Worm (Caenorhabditis elegans) whole organism, young adult: ENCODE data around the gene ears-2.
A peak's percentile ranks its signal among the peaks of the same experiment; 100 is the strongest.

Experiments used
- B0019.2 ChIP-seq: fragments of 200-800 bp; sonication (Bioruptor generic); conservative IDR thresholded peaks from 2 replicates; pipeline ENCODE4 v1.3.6; 2022; ENCODE audit warnings: missing genetic modification reagents, missing genetic modification characterization, missing compliant biosample characterization
- B0336.3 ChIP-seq: fragments of 200-800 bp; sonication (Bioruptor generic); IDR thresholded peaks from 2 replicates; pipeline ENCODE4 v1.3.6; 2022; ENCODE audit warnings: missing genetic modification characterization, missing compliant biosample characterization
- C17E4.6 ChIP-seq: fragments of 200-800 bp; sonication (Bioruptor generic); IDR thresholded peaks from 2 replicates; pipeline ENCODE4 v1.3.6; 2022; ENCODE audit warnings: missing genetic modification reagents, missing genetic modification characterization, missing compliant biosample characterization
- D2030.7 ChIP-seq: fragments of 200-800 bp; sonication (Bioruptor generic); IDR thresholded peaks from 2 replicates; pipeline ENCODE4 v1.3.6; 2022; ENCODE audit warnings: missing genetic modification reagents, missing genetic modification characterization, missing compliant biosample characterization
- F22D6.2 ChIP-seq: sonication (generic microtip); optimal IDR thresholded peaks from 2 replicates; lab custom pipeline; 2016; ENCODE audit warnings: mild to moderate bottlenecking, missing genetic modification characterization, missing compliant biosample characterization
- F39B2.1 ChIP-seq: fragments of 200-800 bp; sonication (Bioruptor generic); IDR thresholded peaks from 2 replicates; pipeline ENCODE4 v1.3.6; 2022; ENCODE audit warnings: missing genetic modification reagents, missing genetic modification characterization, missing compliant biosample characterization
- F49E8.2 ChIP-seq: sonication (generic microtip); optimal IDR thresholded peaks from 3 replicates; lab custom pipeline; 2017; ENCODE audit warnings: missing genetic modification characterization, mild to moderate bottlenecking, missing compliant biosample characterization, antibody characterized with exemption, moderate library complexity; ENCODE audit not compliant: insufficient read depth
- F52B5.7 ChIP-seq: sonication (generic microtip); optimal IDR thresholded peaks from 2 replicates; lab custom pipeline; 2016; ENCODE audit warnings: mild to moderate bottlenecking, missing genetic modification characterization, missing compliant biosample characterization
- F57A8.1 ChIP-seq: fragments of 200-800 bp; sonication (Bioruptor generic); optimal IDR thresholded peaks from 2 replicates; lab custom pipeline; 2018; ENCODE audit warnings: mild to moderate bottlenecking, missing genetic modification characterization, moderate library complexity, missing compliant biosample characterization
- T26A5.8 ChIP-seq: sonication (generic microtip); optimal IDR thresholded peaks from 2 replicates; lab custom pipeline; 2016; ENCODE audit warnings: missing genetic modification characterization, missing compliant biosample characterization
- Y67H2A.10 ChIP-seq: fragments of 200-800 bp; sonication (Bioruptor generic); conservative IDR thresholded peaks from 2 replicates; pipeline ENCODE4 v1.3.6; 2022; ENCODE audit warnings: missing genetic modification reagents, missing genetic modification characterization, missing compliant biosample characterization
- ZK185.1 ChIP-seq: sonication (generic microtip); optimal IDR thresholded peaks from 2 replicates; lab custom pipeline; 2016; ENCODE audit warnings: mild to moderate bottlenecking, missing genetic modification characterization, missing compliant biosample characterization; ENCODE audit not compliant: poor library complexity, severe bottlenecking
- akir-1 ChIP-seq: fragments of 200-800 bp; sonication (Bioruptor generic); optimal IDR thresholded peaks from 2 replicates; lab custom pipeline; 2018; ENCODE audit warnings: mild to moderate bottlenecking, missing genetic modification characterization, moderate library complexity, missing compliant biosample characterization
- attf-3 ChIP-seq: fragments of 200-800 bp; sonication (Bioruptor generic); conservative IDR thresholded peaks from 2 replicates; pipeline ENCODE4 v1.3.6; 2022; ENCODE audit warnings: missing genetic modification reagents, missing genetic modification characterization, missing compliant biosample characterization
- attf-6 ChIP-seq: fragments of 200-800 bp; sonication (Bioruptor generic); IDR thresholded peaks from 2 replicates; pipeline ENCODE4 v1.3.6; 2022; ENCODE audit warnings: missing genetic modification reagents, missing genetic modification characterization, missing compliant biosample characterization
- cebp-1 ChIP-seq, 2 experiments: fragments of 200-800 bp in 1 of 2; sonication (Bioruptor generic) in 1 of 2; sonication (generic microtip) in 1 of 2; IDR thresholded peaks in 1 of 2; optimal IDR thresholded peaks in 1 of 2; 2 replicates each; pipeline versions ENCODE4 v1.3.6 to Lab custom; 2017 to 2022; ENCODE audit warnings: missing compliant biosample characterization in 2 of 2, missing genetic modification characterization in 2 of 2, mild to moderate bottlenecking in 1 of 2, missing genetic modification reagents in 1 of 2, moderate library complexity in 1 of 2
- die-1 ChIP-seq: sonication (generic microtip); optimal IDR thresholded peaks from 2 replicates; lab custom pipeline; 2016; ENCODE audit warnings: missing genotype, mild to moderate bottlenecking, missing genetic modification characterization, missing compliant biosample characterization
- dox-1 ChIP-seq: fragments of 200-800 bp; sonication (Bioruptor generic); IDR thresholded peaks from 2 replicates; pipeline ENCODE4 v1.3.6; 2022; ENCODE audit warnings: missing genetic modification reagents, missing genetic modification characterization, missing compliant biosample characterization
- dpff-1 ChIP-seq: sonication (generic microtip); optimal IDR thresholded peaks from 2 replicates; lab custom pipeline; 2017; ENCODE audit warnings: mild to moderate bottlenecking, missing genetic modification characterization, missing compliant biosample characterization
- egl-18 ChIP-seq: fragments of 200-800 bp; sonication (Bioruptor generic); IDR thresholded peaks from 2 replicates; pipeline ENCODE4 v1.3.6; 2022; ENCODE audit warnings: missing genetic modification reagents, missing genetic modification characterization, missing compliant biosample characterization
- ets-4 ChIP-seq: fragments of 200-800 bp; sonication (Bioruptor generic); optimal IDR thresholded peaks from 2 replicates; lab custom pipeline; 2018; ENCODE audit warnings: mild to moderate bottlenecking, missing genetic modification characterization, missing compliant biosample characterization
- fkh-3 ChIP-seq: sonication (generic microtip); optimal IDR thresholded peaks from 2 replicates; lab custom pipeline; 2016; ENCODE audit warnings: mild to moderate bottlenecking, missing genetic modification characterization, missing compliant biosample characterization
- hlh-12 ChIP-seq: sonication (generic microtip); optimal IDR thresholded peaks from 2 replicates; lab custom pipeline; 2016; ENCODE audit warnings: missing genetic modification characterization, missing compliant biosample characterization
- hlh-26 ChIP-seq: fragments of 200-800 bp; sonication (Bioruptor generic); conservative IDR thresholded peaks from 2 replicates; pipeline ENCODE4 v1.3.6; 2022; ENCODE audit warnings: missing genetic modification reagents, missing genetic modification characterization, missing compliant biosample characterization
- let-526 ChIP-seq: fragments of 200-800 bp; sonication (Bioruptor generic); IDR thresholded peaks from 2 replicates; pipeline ENCODE4 v1.3.6; 2022; ENCODE audit warnings: missing genetic modification reagents, missing genetic modification characterization, missing compliant biosample characterization
- lin-35 ChIP-seq, 3 experiments: fragments of 150-350 bp in 2 of 3; sonication (generic microtip) in 1 of 3; optimal IDR thresholded peaks; 2 replicates each; lab custom pipeline; 2014 to 2018; ENCODE audit warnings: missing biosample characterization in 3 of 3, missing genetic modification characterization in 3 of 3, missing genetic modification reagents in 3 of 3
- lin-40 ChIP-seq: sonication (generic microtip); optimal IDR thresholded peaks from 2 replicates; lab custom pipeline; 2016; ENCODE audit warnings: missing genetic modification characterization, mild to moderate bottlenecking, missing compliant biosample characterization, missing genotype, missing genetic modification reagents
- lsy-27 ChIP-seq: sonication (generic microtip); optimal IDR thresholded peaks from 2 replicates; lab custom pipeline; 2017; ENCODE audit warnings: missing genetic modification characterization, mild to moderate bottlenecking, missing compliant biosample characterization, antibody characterized with exemption, missing genotype, borderline replicate concordance; ENCODE audit not compliant: insufficient read depth
- madf-6 ChIP-seq: fragments of 200-800 bp; sonication (Bioruptor generic); IDR thresholded peaks from 2 replicates; pipeline ENCODE4 v1.3.6; 2022; ENCODE audit warnings: missing genetic modification reagents, missing genetic modification characterization, missing compliant biosample characterization
- madf-8 ChIP-seq: fragments of 200-800 bp; sonication (Bioruptor generic); conservative IDR thresholded peaks from 2 replicates; pipeline ENCODE4 v1.3.6; 2022; ENCODE audit warnings: missing genetic modification reagents, missing genetic modification characterization, missing compliant biosample characterization
- mxl-1 ChIP-seq: sonication (generic microtip); optimal IDR thresholded peaks from 2 replicates; lab custom pipeline; 2016; ENCODE audit warnings: missing genetic modification characterization, missing compliant biosample characterization
- nhr-27 ChIP-seq: fragments of 200-800 bp; sonication (Bioruptor generic); optimal IDR thresholded peaks from 2 replicates; lab custom pipeline; 2018; ENCODE audit warnings: mild to moderate bottlenecking, missing genetic modification characterization, moderate library complexity, missing compliant biosample characterization
- nhr-80 ChIP-seq: sonication (generic microtip); optimal IDR thresholded peaks from 2 replicates; lab custom pipeline; 2016; ENCODE audit warnings: missing genetic modification characterization, missing compliant biosample characterization
- pha-4 ChIP-seq: fragments of 150-350 bp; sonication (generic microtip); optimal IDR thresholded peaks from 2 replicates; lab custom pipeline; 2014; ENCODE audit warnings: missing biosample characterization, missing genetic modification reagents, missing genetic modification characterization
- rpc-1 ChIP-seq, 2 experiments: fragments of 150-350 bp in 1 of 2; sonication (generic microtip) in 1 of 2; optimal IDR thresholded peaks; 2 replicates each; lab custom pipeline; 2014 to 2018; ENCODE audit warnings: missing biosample characterization in 1 of 2, missing genetic modification characterization in 1 of 2, missing genetic modification reagents in 1 of 2, missing genotype in 1 of 2
- sdz-38 ChIP-seq: sonication (generic microtip); optimal IDR thresholded peaks from 2 replicates; lab custom pipeline; 2016; ENCODE audit warnings: missing genotype, missing genetic modification characterization, missing compliant biosample characterization
- sea-2 ChIP-seq: fragments of 200-800 bp; sonication (Bioruptor generic); IDR thresholded peaks from 2 replicates; pipeline ENCODE4 v1.3.6; 2022; ENCODE audit warnings: missing genetic modification characterization, missing compliant biosample characterization
- tbp1 ChIP-seq: fragments of 200-800 bp; sonication (Bioruptor generic); optimal IDR thresholded peaks from 2 replicates; lab custom pipeline; 2018; ENCODE audit warnings: mild to moderate bottlenecking, missing genetic modification characterization, missing compliant biosample characterization
- zfh-2 ChIP-seq: fragments of 200-800 bp; sonication (Bioruptor generic); conservative IDR thresholded peaks from 2 replicates; pipeline ENCODE4 v1.3.6; 2022; ENCODE audit warnings: missing genetic modification reagents, missing genetic modification characterization, missing compliant biosample characterization
- ztf-22 ChIP-seq: fragments of 200-800 bp; sonication (Bioruptor generic); optimal IDR thresholded peaks from 2 replicates; lab custom pipeline; 2018; ENCODE audit warnings: mild to moderate bottlenecking, missing genetic modification characterization, moderate library complexity, missing compliant biosample characterization
- ztf-26 ChIP-seq: sonication (generic microtip); optimal IDR thresholded peaks from 2 replicates; lab custom pipeline; 2017; ENCODE audit warnings: missing genetic modification characterization, missing compliant biosample characterization

The ears-2 gene

DNA sequence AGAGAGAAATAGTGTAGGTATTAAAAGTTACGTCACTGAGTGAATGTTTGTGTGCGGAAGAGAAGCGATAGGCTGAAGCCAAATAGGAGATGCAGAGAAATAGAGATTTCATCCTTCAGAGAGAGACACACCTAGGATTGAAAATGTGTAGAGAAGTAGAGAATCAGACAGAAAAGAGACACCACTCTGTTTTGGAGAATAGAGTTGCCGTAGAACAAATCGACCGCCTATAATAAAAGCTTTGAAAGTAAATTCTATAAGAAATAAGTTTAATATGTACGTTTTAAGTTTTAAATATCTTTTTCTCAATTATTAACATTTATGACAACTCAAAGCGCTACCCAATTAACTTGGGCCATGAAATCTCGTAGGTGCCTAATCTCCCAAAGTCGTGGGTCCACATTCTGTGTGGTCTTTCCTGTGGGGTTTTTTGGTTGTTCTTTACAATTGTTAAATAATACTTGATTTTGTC lies 20.2 kb upstream of the ears-2 start, which contains the start of gene T07A9.12 (continued):
- TF ChIP-seq zfh-2 (GFP tag; lab: Robert Waterston, UW) (no peak), F22D6.2 (tag; lab: Kevin White, UChicago) (no peak), F49E8.2 (no peak), ztf-22 (GFP tag; lab: Kevin White, UChicago) (no peak), F39B2.1 (GFP tag; lab: Robert Waterston, UW) (no peak), pha-4 (tag; lab: Kevin White, UChicago) (no peak), hlh-26 (GFP tag; lab: Robert Waterston, UW) (no peak), B0019.2 (GFP tag; lab: Robert Waterston, UW) (no peak), sea-2 (GFP tag; lab: Robert Waterston, UW) (no peak), dox-1 (no peak), B0336.3 (GFP tag; lab: Robert Waterston, UW) (no peak), Y67H2A.10 (GFP tag; lab: Robert Waterston, UW) (no peak), cebp-1 (GFP tag; IDR thresholded peaks at IDR 0.05; lab: Robert Waterston, UW) (no peak), cebp-1 (tag; optimal IDR thresholded peaks at IDR 0.05; lab: Kevin White, UChicago) (peak; percentile 67)

- TF ChIP-seq ztf-26 (tag; lab: Kevin White, UChicago): no peak
- TF ChIP-seq lsy-27 (tag; lab: Kevin White, UChicago): no peak
- no peak for TF ChIP-seq lin-35 (GFP tag; optimal IDR thresholded peaks at IDR 0.05; lab: Kevin White, UChicago)
- TF ChIP-seq tbp1: no peak
- no peak for TF ChIP-seq dpff-1 (tag; lab: Kevin White, UChicago)
- TF ChIP-seq die-1 (tag; lab: Kevin White, UChicago): no peak
- TF ChIP-seq F57A8.1 (GFP tag; lab: Kevin White, UChicago): no peak
- TF ChIP-seq C17E4.6 (GFP tag; lab: Robert Waterston, UW): no peak
- TF ChIP-seq madf-6 (GFP tag; lab: Robert Waterston, UW): no peak
- TF ChIP-seq let-526 (GFP tag; lab: Robert Waterston, UW): no peak
- TF ChIP-seq sdz-38 (tag; lab: Kevin White, UChicago): no peak
- TF ChIP-seq ets-4 (GFP tag; lab: Kevin White, UChicago): no peak
- no peak for TF ChIP-seq attf-3 (GFP tag; lab: Robert Waterston, UW)
- TF ChIP-seq ZK185.1 (tag; lab: Kevin White, UChicago): no peak
- no peak for TF ChIP-seq F49E8.2
- no peak for TF ChIP-seq hlh-12
- TF ChIP-seq egl-18 (GFP tag; lab: Robert Waterston, UW): no peak
- TF ChIP-seq F52B5.7 (tag; lab: Kevin White, UChicago): no peak
These were observed 19.7 kb upstream of the ears-2 start, which contains the start of gene kgb-1 for ce11 chrIV:409935-410334. Gene kgb-1, minus strand, starts transcription at chrIV:410035.

- TF ChIP-seq mxl-1 (no peak), nhr-80 (tag; lab: Kevin White, UChicago) (peak; percentile 19)
These were observed 18.6 kb upstream of the ears-2 start for ce11 chrIV:408892-409291.

DNA sequence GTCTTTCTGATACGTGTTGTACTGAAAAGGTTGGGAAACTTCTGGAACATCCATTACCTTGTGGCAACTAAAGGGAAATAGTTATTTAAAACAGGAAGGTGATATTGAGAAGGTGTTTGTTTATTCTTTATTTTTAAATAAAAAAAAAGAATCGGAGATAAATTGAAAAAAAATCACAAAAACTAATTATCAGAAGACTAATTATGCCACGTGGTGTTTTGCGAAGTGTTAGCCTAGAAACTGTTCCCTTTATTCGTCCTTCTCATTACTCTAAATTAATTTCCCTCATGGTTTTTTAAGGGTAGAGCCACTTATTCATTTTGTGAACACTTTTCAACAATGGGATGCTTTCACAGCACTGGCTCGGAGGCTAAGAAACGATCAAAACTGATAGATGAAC lies 11.1 kb upstream of the ears-2 start, which contains the start of gene gpa-4:
Gene gpa-4, plus strand, starts transcription at position 301 of the 400 bp plus-strand sequence.
- no peak for TF ChIP-seq nhr-27
- no peak for TF ChIP-seq attf-6
- no peak for TF ChIP-seq rpc-1 (optimal IDR thresholded peaks at IDR 0.05; lab: Kevin White, UChicago)
- TF ChIP-seq rpc-1 (tag; optimal IDR thresholded peaks at IDR 0.05; lab: Kevin White, UChicago): no peak
- TF ChIP-seq T26A5.8: no peak
- TF ChIP-seq D2030.7 (GFP tag; lab: Robert Waterston, UW): no peak
- no peak for TF ChIP-seq fkh-3 (tag; lab: Kevin White, UChicago)
- TF ChIP-seq madf-8 (GFP tag; lab: Robert Waterston, UW): no peak
- no peak for TF ChIP-seq akir-1
- TF ChIP-seq lin-40 (tag; lab: Kevin White, UChicago): no peak
- TF ChIP-seq lin-35 (GFP tag; optimal IDR thresholded peaks at IDR 0.05; lab: Kevin White, UChicago): no peak
